Worm (Caenorhabditis elegans) whole organism, young adult: ENCODE measurements around the gene rho-1.

Experiments
- B0019.2 ChIP-seq: fragments of 200-800 bp; sonication (Bioruptor generic); conservative IDR thresholded peaks from 2 replicates; pipeline ENCODE4 v1.3.6; 2022; ENCODE audit warnings: missing genetic modification reagents, missing genetic modification characterization, missing compliant biosample characterization
- B0336.3 ChIP-seq: fragments of 200-800 bp; sonication (Bioruptor generic); IDR thresholded peaks from 2 replicates; pipeline ENCODE4 v1.3.6; 2022; ENCODE audit warnings: missing genetic modification characterization, missing compliant biosample characterization
- C17E4.6 ChIP-seq: fragments of 200-800 bp; sonication (Bioruptor generic); IDR thresholded peaks from 2 replicates; pipeline ENCODE4 v1.3.6; 2022; ENCODE audit warnings: missing genetic modification reagents, missing genetic modification characterization, missing compliant biosample characterization
- F23B12.7 ChIP-seq: sonication (generic microtip); optimal IDR thresholded peaks from 2 replicates; lab custom pipeline; 2017; ENCODE audit warnings: missing genetic modification characterization, mild to moderate bottlenecking, missing compliant biosample characterization, antibody characterized with exemption, moderate library complexity; ENCODE audit not compliant: insufficient read depth
- F33H1.4 ChIP-seq: fragments of 200-800 bp; sonication (Bioruptor generic); IDR thresholded peaks from 2 replicates; pipeline ENCODE4 v1.3.6; 2022; ENCODE audit warnings: missing genetic modification reagents, missing genetic modification characterization, missing compliant biosample characterization
- F39B2.1 ChIP-seq: fragments of 200-800 bp; sonication (Bioruptor generic); IDR thresholded peaks from 2 replicates; pipeline ENCODE4 v1.3.6; 2022; ENCODE audit warnings: missing genetic modification reagents, missing genetic modification characterization, missing compliant biosample characterization
- F55B11.4 ChIP-seq: sonication (generic microtip); optimal IDR thresholded peaks from 2 replicates; lab custom pipeline; 2016; ENCODE audit warnings: missing compliant biosample characterization, missing genetic modification characterization, borderline replicate concordance; ENCODE audit not compliant: insufficient read depth
- F57C9.4 ChIP-seq: sonication (generic microtip); optimal IDR thresholded peaks from 2 replicates; lab custom pipeline; 2017; ENCODE audit warnings: mild to moderate bottlenecking, missing genetic modification characterization, missing compliant biosample characterization
- T26A5.8 ChIP-seq: sonication (generic microtip); optimal IDR thresholded peaks from 2 replicates; lab custom pipeline; 2016; ENCODE audit warnings: missing genetic modification characterization, missing compliant biosample characterization
- Y53F4B.3 ChIP-seq: fragments of 200-800 bp; sonication (Bioruptor generic); IDR thresholded peaks from 2 replicates; pipeline ENCODE4 v1.3.6; 2022; ENCODE audit warnings: missing genetic modification reagents, missing genetic modification characterization, missing compliant biosample characterization
- aptf-2 ChIP-seq: fragments of 200-800 bp; sonication (Bioruptor generic); conservative IDR thresholded peaks from 2 replicates; pipeline ENCODE4 v1.3.6; 2022; ENCODE audit warnings: missing genetic modification reagents, missing genetic modification characterization, missing compliant biosample characterization
- aptf-3 ChIP-seq: fragments of 200-800 bp; sonication (Bioruptor generic); IDR thresholded peaks from 2 replicates; pipeline ENCODE4 v1.3.6; 2022; ENCODE audit warnings: missing genetic modification characterization, missing compliant biosample characterization
- attf-6 ChIP-seq: fragments of 200-800 bp; sonication (Bioruptor generic); IDR thresholded peaks from 2 replicates; pipeline ENCODE4 v1.3.6; 2022; ENCODE audit warnings: missing genetic modification reagents, missing genetic modification characterization, missing compliant biosample characterization
- bed-2 ChIP-seq: fragments of 200-800 bp; sonication (Bioruptor generic); IDR thresholded peaks from 2 replicates; pipeline ENCODE4 v1.3.6; 2022; ENCODE audit warnings: missing genetic modification reagents, missing genetic modification characterization, missing compliant biosample characterization
- ccch-3 ChIP-seq: fragments of 200-800 bp; sonication (Bioruptor generic); optimal IDR thresholded peaks from 2 replicates; lab custom pipeline; 2018; ENCODE audit warnings: mild to moderate bottlenecking, missing genetic modification characterization, missing compliant biosample characterization
- ceh-100 ChIP-seq: fragments of 200-800 bp; sonication (Bioruptor generic); IDR thresholded peaks from 2 replicates; pipeline ENCODE4 v1.3.6; 2022; ENCODE audit warnings: missing genetic modification reagents, missing genetic modification characterization, missing compliant biosample characterization
- ceh-27 ChIP-seq: fragments of 200-800 bp; sonication (Bioruptor generic); optimal IDR thresholded peaks from 2 replicates; lab custom pipeline; 2018; ENCODE audit warnings: mild to moderate bottlenecking, missing genetic modification characterization, moderate library complexity, missing compliant biosample characterization
- ceh-79 ChIP-seq: sonication (generic microtip); optimal IDR thresholded peaks from 2 replicates; lab custom pipeline; 2017; ENCODE audit warnings: mild to moderate bottlenecking, missing genetic modification characterization, missing compliant biosample characterization
- ceh-91 ChIP-seq: fragments of 200-800 bp; sonication (Bioruptor generic); IDR thresholded peaks from 2 replicates; pipeline ENCODE4 v1.3.6; 2022; ENCODE audit warnings: missing genetic modification reagents, missing genetic modification characterization, missing compliant biosample characterization
- die-1 ChIP-seq: sonication (generic microtip); optimal IDR thresholded peaks from 2 replicates; lab custom pipeline; 2016; ENCODE audit warnings: missing genotype, mild to moderate bottlenecking, missing genetic modification characterization, missing compliant biosample characterization
- efl-1 ChIP-seq: fragments of 150-350 bp; optimal IDR thresholded peaks from 2 replicates; lab custom pipeline; 2014; ENCODE audit warnings: missing biosample characterization, missing genetic modification reagents, missing genetic modification characterization
- egl-44 ChIP-seq: fragments of 200-800 bp; sonication (Bioruptor generic); IDR thresholded peaks from 2 replicates; pipeline ENCODE4 v1.3.6; 2022; ENCODE audit warnings: missing genetic modification reagents, missing genetic modification characterization, missing compliant biosample characterization
- egrh-3 ChIP-seq: fragments of 200-800 bp; sonication (Bioruptor generic); IDR thresholded peaks from 2 replicates; pipeline ENCODE4 v1.3.6; 2022; ENCODE audit warnings: missing genetic modification reagents, missing genetic modification characterization, missing compliant biosample characterization
- ekl-4 ChIP-seq: fragments of 200-800 bp; sonication (Bioruptor generic); IDR thresholded peaks from 2 replicates; pipeline ENCODE4 v1.3.6; 2022; ENCODE audit warnings: missing genetic modification reagents, missing genetic modification characterization, missing compliant biosample characterization
- hlh-12 ChIP-seq: sonication (generic microtip); optimal IDR thresholded peaks from 2 replicates; lab custom pipeline; 2016; ENCODE audit warnings: missing genetic modification characterization, missing compliant biosample characterization
- hmg-20 ChIP-seq: fragments of 200-800 bp; sonication (Bioruptor generic); IDR thresholded peaks from 2 replicates; pipeline ENCODE4 v1.3.6; 2022; ENCODE audit warnings: missing genetic modification reagents, missing genetic modification characterization, missing compliant biosample characterization
- hrde-1 ChIP-seq: sonication (generic microtip); optimal IDR thresholded peaks from 2 replicates; lab custom pipeline; 2016; ENCODE audit warnings: missing genetic modification characterization, mild to moderate bottlenecking, missing compliant biosample characterization, moderate library complexity, missing genotype, missing genetic modification reagents, borderline replicate concordance
- hsf-1 ChIP-seq: fragments of 200-800 bp; sonication (Bioruptor generic); IDR thresholded peaks from 2 replicates; pipeline ENCODE4 v1.3.6; 2022; ENCODE audit warnings: missing genetic modification reagents, missing genetic modification characterization, missing compliant biosample characterization
- let-526 ChIP-seq: fragments of 200-800 bp; sonication (Bioruptor generic); IDR thresholded peaks from 2 replicates; pipeline ENCODE4 v1.3.6; 2022; ENCODE audit warnings: missing genetic modification reagents, missing genetic modification characterization, missing compliant biosample characterization
- lin-35 ChIP-seq, 3 experiments: fragments of 150-350 bp in 2 of 3; sonication (generic microtip) in 1 of 3; optimal IDR thresholded peaks; 2 replicates each; lab custom pipeline; 2014 to 2018; ENCODE audit warnings: missing biosample characterization in 3 of 3, missing genetic modification characterization in 3 of 3, missing genetic modification reagents in 3 of 3
- lin-40 ChIP-seq: sonication (generic microtip); optimal IDR thresholded peaks from 2 replicates; lab custom pipeline; 2016; ENCODE audit warnings: missing genetic modification characterization, mild to moderate bottlenecking, missing compliant biosample characterization, missing genotype, missing genetic modification reagents
- madf-3 ChIP-seq: fragments of 200-800 bp; sonication (Bioruptor generic); IDR thresholded peaks from 2 replicates; pipeline ENCODE4 v1.3.6; 2022; ENCODE audit warnings: missing genetic modification reagents, missing genetic modification characterization, missing compliant biosample characterization
- madf-6 ChIP-seq: fragments of 200-800 bp; sonication (Bioruptor generic); IDR thresholded peaks from 2 replicates; pipeline ENCODE4 v1.3.6; 2022; ENCODE audit warnings: missing genetic modification reagents, missing genetic modification characterization, missing compliant biosample characterization
- mes-4 ChIP-seq: sonication (generic microtip); optimal IDR thresholded peaks from 2 replicates; lab custom pipeline; 2016; ENCODE audit warnings: missing genotype, missing genetic modification characterization, missing compliant biosample characterization
- mxl-1 ChIP-seq: sonication (generic microtip); optimal IDR thresholded peaks from 2 replicates; lab custom pipeline; 2016; ENCODE audit warnings: missing genetic modification characterization, missing compliant biosample characterization
- nhr-179 ChIP-seq: sonication (generic microtip); optimal IDR thresholded peaks from 2 replicates; lab custom pipeline; 2016; ENCODE audit warnings: mild to moderate bottlenecking, missing genetic modification characterization, missing compliant biosample characterization
- pha-4 ChIP-seq: fragments of 150-350 bp; sonication (generic microtip); optimal IDR thresholded peaks from 2 replicates; lab custom pipeline; 2014; ENCODE audit warnings: missing biosample characterization, missing genetic modification reagents, missing genetic modification characterization
- rpc-1 ChIP-seq, 2 experiments: fragments of 150-350 bp in 1 of 2; sonication (generic microtip) in 1 of 2; optimal IDR thresholded peaks; 2 replicates each; lab custom pipeline; 2014 to 2018; ENCODE audit warnings: missing biosample characterization in 1 of 2, missing genetic modification characterization in 1 of 2, missing genetic modification reagents in 1 of 2, missing genotype in 1 of 2
- sdz-38 ChIP-seq: sonication (generic microtip); optimal IDR thresholded peaks from 2 replicates; lab custom pipeline; 2016; ENCODE audit warnings: missing genotype, missing genetic modification characterization, missing compliant biosample characterization
- snpc-1.1 ChIP-seq: sonication (generic microtip); optimal IDR thresholded peaks from 2 replicates; lab custom pipeline; 2017; ENCODE audit warnings: missing genetic modification characterization, mild to moderate bottlenecking, missing compliant biosample characterization, antibody characterized with exemption, moderate library complexity, missing genotype, missing genetic modification reagents; ENCODE audit not compliant: insufficient read depth
- snpc-3.4 ChIP-seq: sonication (generic microtip); optimal IDR thresholded peaks from 2 replicates; lab custom pipeline; 2017; ENCODE audit warnings: missing genetic modification characterization, mild to moderate bottlenecking, missing compliant biosample characterization, antibody characterized with exemption, moderate library complexity, missing genotype, missing genetic modification reagents
- snpc-4 ChIP-seq, 5 experiments: fragments of 150-350 bp in 1 of 5; sonication (generic microtip) in 4 of 5; optimal IDR thresholded peaks; 2 replicates each; lab custom pipeline; 2014 to 2018; ENCODE audit warnings: missing genetic modification characterization in 5 of 5, missing biosample characterization in 3 of 5, antibody characterized with exemption in 2 of 5, mild to moderate bottlenecking in 2 of 5, missing compliant biosample characterization in 2 of 5, missing genotype in 2 of 5, moderate library complexity in 2 of 5, missing genetic modification reagents in 1 of 5
- somi-1 ChIP-seq: fragments of 200-800 bp; sonication (Bioruptor generic); optimal IDR thresholded peaks from 2 replicates; lab custom pipeline; 2018; ENCODE audit warnings: mild to moderate bottlenecking, missing genetic modification characterization, missing compliant biosample characterization
- tbx-9 ChIP-seq: sonication (generic microtip); optimal IDR thresholded peaks from 2 replicates; lab custom pipeline; 2016; ENCODE audit warnings: borderline replicate concordance, missing genetic modification characterization, inconsistent platforms, missing compliant biosample characterization
- zim-3 ChIP-seq: sonication (generic microtip); optimal IDR thresholded peaks from 2 replicates; lab custom pipeline; 2017; ENCODE audit warnings: mild to moderate bottlenecking, missing genetic modification characterization, moderate library complexity, missing compliant biosample characterization
- ztf-6 ChIP-seq: fragments of 200-800 bp; sonication (Bioruptor generic); IDR thresholded peaks from 2 replicates; pipeline ENCODE4 v1.3.6; 2022; ENCODE audit warnings: missing genetic modification reagents, missing genetic modification characterization, missing compliant biosample characterization

rho-1 gene

ce11 chrIV:16503590-16504217 is 14.9 kb upstream of the rho-1 start (continued):
- TF ChIP-seq egl-44 (GFP tag; lab: Robert Waterston, UW) (peak; percentile 78), hlh-12 (tag; lab: Kevin White, UChicago) (no peak), ekl-4 (peak; percentile 90), let-526 (GFP tag; lab: Robert Waterston, UW) (no peak), Y53F4B.3 (peak; percentile 88), madf-6 (GFP tag; lab: Robert Waterston, UW) (peak; percentile 77), rpc-1 (optimal IDR thresholded peaks at IDR 0.05; lab: Kevin White, UChicago) (peak; percentile 78), rpc-1 (tag; optimal IDR thresholded peaks at IDR 0.05; lab: Kevin White, UChicago) (peak; percentile 99), B0019.2 (GFP tag; lab: Robert Waterston, UW) (0 out of 2 replicates have a peak, but pooled peaks have one; percentile 39), F55B11.4 (tag; lab: Kevin White, UChicago) (no peak), nhr-179 (tag; lab: Kevin White, UChicago) (no peak), ztf-6 (GFP tag; lab: Robert Waterston, UW) (no peak), die-1 (tag; lab: Kevin White, UChicago) (peak; percentile 91), ceh-91 (GFP tag; lab: Robert Waterston, UW) (peak; percentile 54; the same call in 1 of the 2 replicates), C17E4.6 (GFP tag; lab: Robert Waterston, UW) (0 out of 2 replicates have a peak, but pooled peaks have one; percentile 62), bed-2 (GFP tag; lab: Robert Waterston, UW) (no peak), ceh-100 (GFP tag; lab: Robert Waterston, UW) (peak; percentile 57), ccch-3 (no peak), sdz-38 (no peak), attf-6 (peak; percentile 100), snpc-1.1 (peak; percentile 68), F57C9.4 (tag; lab: Kevin White, UChicago) (no peak), tbx-9 (tag; lab: Kevin White, UChicago) (no peak), pha-4 (no peak), hmg-20 (peak; percentile 51; the same call in 1 of the 2 replicates), B0336.3 (GFP tag; lab: Robert Waterston, UW) (peak; percentile 65), snpc-4 (GFP tag; optimal IDR thresholded peaks at IDR 0.05; lab: Kevin White, UChicago) (peak; percentile 93), snpc-4 (tag; optimal IDR thresholded peaks at IDR 0.05; lab: Kevin White, UChicago) (peak in 3 of 4 experiments; percentile 95 to 98 (median 96)), T26A5.8 (peak; percentile 86), efl-1 (GFP tag; lab: Kevin White, UChicago) (peak; percentile 33), F39B2.1 (GFP tag; lab: Robert Waterston, UW) (peak; percentile 65; the same call in 1 of the 2 replicates), ceh-27 (GFP tag; lab: Kevin White, UChicago) (peak; percentile 36), snpc-3.4 (tag; lab: Kevin White, UChicago) (peak; percentile 85), mxl-1 (tag; lab: Kevin White, UChicago) (peak; percentile 85), ceh-79 (tag; lab: Kevin White, UChicago) (peak; percentile 72), mes-4 (peak; percentile 86), hsf-1 (GFP tag; lab: Robert Waterston, UW) (peak; percentile 87), aptf-3 (GFP tag; lab: Robert Waterston, UW) (0 out of 2 replicates have a peak, but pooled peaks have one; percentile 65), madf-3 (peak; percentile 90), aptf-2 (GFP tag; lab: Robert Waterston, UW) (peak; percentile 70), lin-35 (GFP tag; optimal IDR thresholded peaks at IDR 0.05; lab: Kevin White, UChicago) (peak in 1 of 3 experiments; percentile 59), zim-3 (tag; lab: Kevin White, UChicago) (peak; percentile 49), F23B12.7 (peak; percentile 28), lin-40 (tag; lab: Kevin White, UChicago) (no peak), somi-1 (GFP tag; lab: Kevin White, UChicago) (peak; percentile 26), egrh-3 (no peak), hrde-1 (peak; percentile 85), F33H1.4 (GFP tag; lab: Robert Waterston, UW) (no peak)
